Worm (Caenorhabditis elegans): ENCODE data around the gene T05C12.11.

DNA sequence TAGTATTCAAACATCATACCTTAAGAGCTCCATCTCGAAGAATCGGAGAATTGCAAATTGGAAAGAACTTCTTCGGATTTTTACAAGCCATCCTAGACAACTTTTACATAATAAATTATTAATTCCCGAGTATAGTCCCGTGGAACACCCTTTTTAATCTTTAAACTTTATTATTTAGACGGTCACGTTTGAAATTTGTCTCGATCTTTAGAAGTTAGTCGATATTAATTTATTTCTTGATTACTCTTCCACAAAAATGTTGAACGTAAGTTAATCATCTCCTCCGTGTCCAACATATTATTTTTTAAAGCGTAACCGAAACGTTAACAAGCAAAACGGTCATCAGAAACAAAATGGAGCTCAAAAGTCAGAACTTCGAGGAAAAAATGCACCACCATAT lies 3.2 kb upstream of the T05C12.11 start, which contains the start of the genes decr-1.3 and T05C12.1:
- no peak for TF ChIP-seq pha-4 (tag; optimal IDR thresholded peaks at IDR 0.05)
- no peak for TF ChIP-seq B0261.1 (tag; optimal IDR thresholded peaks at IDR 0.05)
- no peak for TF ChIP-seq Y53F4B.3 (GFP tag; IDR thresholded peaks at IDR 0.05)
- TF ChIP-seq ceh-91 (GFP tag; IDR thresholded peaks at IDR 0.05), result no peak
- TF ChIP-seq ama-1 (optimal IDR thresholded peaks at IDR 0.05), result no peak
- no peak for TF ChIP-seq ama-1 (GFP tag; optimal IDR thresholded peaks at IDR 0.05)
- TF ChIP-seq lsl-1 (GFP tag; optimal IDR thresholded peaks at IDR 0.05), result no peak
- no peak for TF ChIP-seq unc-62 (GFP tag; optimal IDR thresholded peaks at IDR 0.05)
- TF ChIP-seq chd-7 (tag; optimal IDR thresholded peaks at IDR 0.05), result no peak
- no peak for TF ChIP-seq mel-28 (tag; optimal IDR thresholded peaks at IDR 0.05; ENCODE audit: borderline replicate concordance)
- no peak for TF ChIP-seq ceh-27 (GFP tag; optimal IDR thresholded peaks at IDR 0.05)
- TF ChIP-seq repo-1 (tag; optimal IDR thresholded peaks at IDR 0.05), result no peak
